Fruit fly (Drosophila melanogaster) whole organism, embryonic: ENCODE results near the gene Atg8b.

Experiments used
- ATbp ChIP-seq: fragments of 200-800 bp; sonication (Bioruptor generic); optimal IDR thresholded peaks from 2 replicates; lab custom pipeline; 2017; ENCODE audit warnings: missing biosample characterization, mild to moderate bottlenecking, missing genetic modification characterization, missing genetic modification reagents
- Antp ChIP-seq: fragments of 200-800 bp; sonication (Bioruptor generic); optimal IDR thresholded peaks from 3 replicates; lab custom pipeline; 2016; ENCODE audit warnings: missing biosample characterization, missing genetic modification characterization
- B-H1 ChIP-seq: fragments of 200-800 bp; sonication (Bioruptor generic); IDR thresholded peaks from 3 replicates; pipeline ENCODE4 v1.3.6; 2022; ENCODE audit warnings: missing biosample characterization, missing genetic modification characterization
- B-H2 ChIP-seq: fragments of 200-800 bp; sonication (Bioruptor generic); optimal IDR thresholded peaks from 2 replicates; lab custom pipeline; 2018; ENCODE audit warnings: missing biosample characterization, mild to moderate bottlenecking, missing genetic modification characterization
- CG10366 ChIP-seq: fragments of 200-800 bp; sonication (Bioruptor generic); IDR thresholded peaks from 2 replicates; pipeline ENCODE4 v1.3.6; 2022; ENCODE audit warnings: missing biosample characterization, missing genetic modification characterization
- CG10462 ChIP-seq: fragments of 200-800 bp; sonication (Bioruptor generic); optimal IDR thresholded peaks from 2 replicates; lab custom pipeline; 2016; ENCODE audit warnings: missing biosample characterization, missing genetic modification characterization
- CG10565 ChIP-seq: fragments of 200-800 bp; sonication (Bioruptor generic); optimal IDR thresholded peaks from 3 replicates; lab custom pipeline; 2016; ENCODE audit warnings: missing biosample characterization, mild to moderate bottlenecking, missing genetic modification characterization
- CG11093 ChIP-seq: fragments of 200-800 bp; sonication (Bioruptor generic); IDR thresholded peaks from 3 replicates; pipeline ENCODE4 v1.3.6; 2022; ENCODE audit warnings: missing biosample characterization, missing genetic modification characterization
- CG11247 ChIP-seq: fragments of 200-800 bp; sonication (Bioruptor generic); IDR thresholded peaks from 2 replicates; pipeline ENCODE4 v1.3.6; 2022; ENCODE audit warnings: missing biosample characterization, missing genetic modification characterization
- CG1233 ChIP-seq: fragments of 200-800 bp; sonication (Bioruptor generic); optimal IDR thresholded peaks from 4 replicates; lab custom pipeline; 2018; ENCODE audit warnings: missing biosample characterization, mild to moderate bottlenecking, missing genetic modification characterization
- CG12391 ChIP-seq: fragments of 200-800 bp; sonication (Bioruptor generic); optimal IDR thresholded peaks from 3 replicates; lab custom pipeline; 2018; ENCODE audit warnings: missing biosample characterization, mild to moderate bottlenecking, missing genetic modification characterization, moderate library complexity
- CG12942 ChIP-seq: fragments of 200-800 bp; sonication (Bioruptor generic); optimal IDR thresholded peaks from 3 replicates; lab custom pipeline; 2016; ENCODE audit warnings: missing biosample characterization, missing genetic modification characterization
- CG18599 ChIP-seq: fragments of 200-800 bp; sonication (Bioruptor generic); optimal IDR thresholded peaks from 3 replicates; lab custom pipeline; 2017; ENCODE audit warnings: missing biosample characterization, missing genetic modification characterization, mild to moderate bottlenecking, moderate library complexity, missing genetic modification reagents
- CG18764 ChIP-seq: fragments of 200-800 bp; sonication (Bioruptor generic); optimal IDR thresholded peaks from 3 replicates; lab custom pipeline; 2016; ENCODE audit warnings: missing biosample characterization, missing genetic modification characterization
- CG2202 ChIP-seq: fragments of 200-800 bp; sonication (Bioruptor generic); optimal IDR thresholded peaks from 2 replicates; lab custom pipeline; 2018; ENCODE audit warnings: missing biosample characterization, mild to moderate bottlenecking, missing genetic modification characterization
- CG2875 ChIP-seq: fragments of 200-800 bp; sonication (Bioruptor generic); optimal IDR thresholded peaks from 2 replicates; lab custom pipeline; 2017; ENCODE audit warnings: missing biosample characterization, mild to moderate bottlenecking, missing genetic modification characterization, missing genetic modification reagents
- CG3065 ChIP-seq: fragments of 200-800 bp; sonication (Bioruptor generic); optimal IDR thresholded peaks from 2 replicates; lab custom pipeline; 2016; ENCODE audit warnings: missing biosample characterization, missing genetic modification characterization
- CG33213 ChIP-seq: fragments of 200-800 bp; sonication (Bioruptor generic); optimal IDR thresholded peaks from 3 replicates; lab custom pipeline; 2016; ENCODE audit warnings: missing biosample characterization, missing genetic modification characterization
- CG3847 ChIP-seq: fragments of 200-800 bp; sonication (Bioruptor generic); IDR thresholded peaks from 2 replicates; pipeline ENCODE4 v1.3.6; 2022; ENCODE audit warnings: missing biosample characterization, missing genetic modification characterization
- CG6175 ChIP-seq: fragments of 200-800 bp; sonication (Bioruptor generic); IDR thresholded peaks from 3 replicates; pipeline ENCODE4 v1.3.6; 2022; ENCODE audit warnings: missing biosample characterization, missing genetic modification characterization
- CG6791 ChIP-seq: fragments of 200-800 bp; sonication (Bioruptor generic); IDR thresholded peaks from 3 replicates; pipeline ENCODE4 v1.3.6; 2022; ENCODE audit warnings: missing biosample characterization, missing genetic modification characterization; ENCODE audit not compliant: partially characterized antibody
- CG9797 ChIP-seq: fragments of 200-800 bp; sonication (Bioruptor generic); optimal IDR thresholded peaks from 3 replicates; lab custom pipeline; 2018; ENCODE audit warnings: missing biosample characterization, mild to moderate bottlenecking, missing genetic modification characterization
- CG9817 ChIP-seq: fragments of 200-800 bp; sonication (Bioruptor generic); optimal IDR thresholded peaks from 2 replicates; lab custom pipeline; 2018; ENCODE audit warnings: missing biosample characterization, mild to moderate bottlenecking, missing genetic modification characterization, moderate library complexity
- CrebB ChIP-seq: fragments of 200-800 bp; sonication (Bioruptor generic); optimal IDR thresholded peaks from 3 replicates; lab custom pipeline; 2018; ENCODE audit warnings: missing biosample characterization, mild to moderate bottlenecking, missing genetic modification characterization
- Dip3 ChIP-seq: fragments of 200-800 bp; sonication (Bioruptor generic); optimal IDR thresholded peaks from 3 replicates; lab custom pipeline; 2016; ENCODE audit warnings: missing biosample characterization, missing genetic modification characterization
- Dll ChIP-seq: fragments of 200-800 bp; sonication (Bioruptor generic); IDR thresholded peaks from 4 replicates; pipeline ENCODE4 v1.3.6; 2022; ENCODE audit warnings: missing biosample characterization, missing genetic modification characterization; ENCODE audit not compliant: partially characterized antibody
- Fer1 ChIP-seq: fragments of 200-800 bp; sonication (Bioruptor generic); optimal IDR thresholded peaks from 2 replicates; lab custom pipeline; 2017; ENCODE audit warnings: missing biosample characterization, mild to moderate bottlenecking, missing genetic modification characterization
- H2.0 ChIP-seq: fragments of 200-800 bp; sonication (Bioruptor generic); IDR thresholded peaks from 2 replicates; pipeline ENCODE4 v1.3.6; 2022; ENCODE audit warnings: missing biosample characterization, missing genetic modification characterization
- Hmr ChIP-seq: fragments of 200-800 bp; sonication (Bioruptor generic); optimal IDR thresholded peaks from 3 replicates; lab custom pipeline; 2017; ENCODE audit warnings: mild to moderate bottlenecking, missing biosample characterization, missing genetic modification reagents, missing genetic modification characterization
- MTF-1 ChIP-seq: fragments of 200-800 bp; sonication (Bioruptor generic); optimal IDR thresholded peaks from 2 replicates; lab custom pipeline; 2018; ENCODE audit warnings: missing biosample characterization, mild to moderate bottlenecking, missing genetic modification characterization, borderline replicate concordance
- Mes4 ChIP-seq: fragments of 200-800 bp; sonication (Bioruptor generic); optimal IDR thresholded peaks from 2 replicates; lab custom pipeline; 2016; ENCODE audit warnings: missing biosample characterization, missing genetic modification characterization
- NK7.1 ChIP-seq: fragments of 200-800 bp; sonication (Bioruptor generic); optimal IDR thresholded peaks from 3 replicates; lab custom pipeline; 2016; ENCODE audit warnings: missing biosample characterization, missing genetic modification characterization
- Spps ChIP-seq: fragments of 200-800 bp; sonication (Bioruptor generic); optimal IDR thresholded peaks from 2 replicates; lab custom pipeline; 2018; ENCODE audit warnings: missing biosample characterization, mild to moderate bottlenecking, missing genetic modification characterization
- ab ChIP-seq: fragments of 200-800 bp; sonication (Bioruptor generic); optimal IDR thresholded peaks from 2 replicates; lab custom pipeline; 2016; ENCODE audit warnings: missing biosample characterization, missing genetic modification characterization
- crc ChIP-seq: fragments of 200-800 bp; sonication (Bioruptor generic); optimal IDR thresholded peaks from 2 replicates; lab custom pipeline; 2016; ENCODE audit warnings: missing biosample characterization, missing genetic modification characterization
- dimm ChIP-seq: fragments of 200-800 bp; sonication (Bioruptor generic); IDR thresholded peaks from 2 replicates; pipeline ENCODE4 v1.3.6; 2022; ENCODE audit warnings: missing biosample characterization, missing genetic modification characterization
- dm ChIP-seq: fragments of 200-800 bp; sonication (Bioruptor generic); optimal IDR thresholded peaks from 3 replicates; lab custom pipeline; 2016; ENCODE audit warnings: missing biosample characterization, missing genetic modification characterization
- gcm ChIP-seq: fragments of 200-800 bp; sonication (Bioruptor generic); optimal IDR thresholded peaks from 2 replicates; lab custom pipeline; 2019; ENCODE audit warnings: missing biosample characterization, mild to moderate bottlenecking, missing genetic modification characterization, moderate library complexity
- hkb ChIP-seq, 2 experiments: fragments of 200-800 bp in 1 of 2; fragments of >200 bp in 1 of 2; sonication (Bioruptor generic) in 1 of 2; IDR thresholded peaks in 1 of 2; optimal IDR thresholded peaks in 1 of 2; 2 replicates each; pipeline versions ENCODE4 v1.3.6 to Lab custom; 2017 to 2022; ENCODE audit warnings: missing biosample characterization in 1 of 2, missing genetic modification characterization in 1 of 2
- inv ChIP-seq: fragments of 200-800 bp; sonication (Bioruptor generic); IDR thresholded peaks from 2 replicates; pipeline ENCODE4 v1.3.6; 2022; ENCODE audit warnings: missing biosample characterization, missing genetic modification characterization; ENCODE audit not compliant: partially characterized antibody
- ken ChIP-seq: fragments of 200-800 bp; sonication (Bioruptor generic); IDR thresholded peaks from 3 replicates; pipeline ENCODE4 v1.3.6; 2022; ENCODE audit warnings: missing biosample characterization, missing genetic modification characterization
- luna ChIP-seq: fragments of 200-800 bp; sonication (Bioruptor generic); optimal IDR thresholded peaks from 2 replicates; lab custom pipeline; 2016; ENCODE audit warnings: missing biosample characterization, missing genetic modification characterization
- maf-S ChIP-seq: fragments of 200-800 bp; sonication (Bioruptor generic); optimal IDR thresholded peaks from 2 replicates; lab custom pipeline; 2016; ENCODE audit warnings: missing biosample characterization, missing genetic modification characterization
- odd ChIP-seq: fragments of 200-800 bp; sonication (Bioruptor generic); optimal IDR thresholded peaks from 2 replicates; lab custom pipeline; 2017; ENCODE audit warnings: missing biosample characterization, mild to moderate bottlenecking, missing genetic modification characterization
- pho ChIP-seq: fragments of 200-800 bp; sonication (Bioruptor generic); optimal IDR thresholded peaks from 2 replicates; lab custom pipeline; 2016; ENCODE audit warnings: missing biosample characterization, missing genetic modification characterization
- sens ChIP-seq: fragments of 200-800 bp; sonication (Bioruptor generic); peaks from one replicate; lab custom pipeline; 2016; ENCODE audit warnings: missing biosample characterization, missing genetic modification characterization
- sim ChIP-seq: fragments of 200-800 bp; sonication (Bioruptor generic); IDR thresholded peaks from 2 replicates; pipeline ENCODE4 v1.3.6; 2022; ENCODE audit warnings: missing biosample characterization, missing genetic modification characterization
- stwl ChIP-seq: fragments of 200-800 bp; sonication (Bioruptor generic); optimal IDR thresholded peaks from 3 replicates; lab custom pipeline; 2018; ENCODE audit warnings: missing biosample characterization, mild to moderate bottlenecking, missing genetic modification characterization, moderate library complexity
- tio ChIP-seq: fragments of 200-800 bp; sonication (Bioruptor generic); optimal IDR thresholded peaks from 2 replicates; lab custom pipeline; 2017; ENCODE audit warnings: missing biosample characterization, missing genetic modification characterization, inconsistent platforms
- twi ChIP-seq: fragments of 200-800 bp; optimal IDR thresholded peaks from 2 replicates; lab custom pipeline; 2019; ENCODE audit warnings: missing biosample characterization, mild to moderate bottlenecking, missing genetic modification characterization, moderate library complexity
- usp ChIP-seq: fragments of >200 bp; optimal IDR thresholded peaks from 2 replicates; lab custom pipeline; 2017; ENCODE audit warnings: missing biosample characterization, missing genetic modification characterization

Gene Atg8b

DNA sequence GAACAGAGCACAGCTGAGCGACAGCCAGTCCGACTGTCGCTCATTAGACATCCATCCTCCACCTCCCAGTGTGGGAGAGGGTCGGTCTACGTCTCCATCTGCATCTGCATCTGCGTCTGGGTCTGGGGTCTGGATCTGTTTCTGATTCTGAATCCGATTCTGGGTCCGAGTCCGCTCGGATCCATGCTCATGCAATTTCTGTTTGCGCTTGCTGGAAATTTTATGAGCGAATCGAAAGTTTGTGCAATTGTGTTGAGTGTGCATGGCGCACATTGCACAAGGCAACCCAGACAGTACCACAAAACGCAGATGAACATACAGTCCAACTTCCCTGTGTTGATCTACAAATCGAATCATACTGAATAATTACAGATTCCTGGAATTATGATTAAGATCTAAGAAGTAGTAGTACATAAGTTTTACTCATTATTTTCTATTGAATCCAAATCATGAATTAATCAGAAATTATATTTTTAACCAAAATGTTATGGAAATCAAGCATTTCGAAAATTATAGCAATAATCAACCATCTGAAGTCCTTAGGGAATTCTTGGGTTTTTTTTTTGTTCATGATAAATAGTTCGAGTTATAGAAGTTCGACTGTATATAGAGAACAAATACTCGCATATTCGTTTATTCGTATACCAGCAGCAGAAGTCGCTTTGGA lies 21.7 kb downstream of the Atg8b start (continued):
- TF ChIP-seq CG18764 (GFP tag; lab: Kevin White, UChicago) (no peak), MTF-1 (GFP tag; lab: Kevin White, UChicago) (no peak), ATbp (GFP tag; lab: Kevin White, UChicago) (no peak), pho (no peak), CG18599 (GFP tag; lab: Kevin White, UChicago) (no peak), hkb (optimal IDR thresholded peaks at IDR 0.05; lab: Kevin White, UChicago) (no peak), hkb (GFP tag; IDR thresholded peaks at IDR 0.05; lab: Robert Waterston, UW) (no peak), Spps (tag; lab: Kevin White, UChicago) (no peak), CG12391 (tag; lab: Kevin White, UChicago) (no peak), Hmr (GFP tag; lab: Kevin White, UChicago) (no peak), CG3847 (GFP tag; lab: Robert Waterston, UW) (no peak), CG11247 (GFP tag; lab: Robert Waterston, UW) (no peak), crc (no peak), CG9797 (GFP tag; lab: Kevin White, UChicago) (no peak), CG9817 (tag; lab: Kevin White, UChicago) (no peak), CG10565 (GFP tag; lab: Kevin White, UChicago) (no peak), dm (GFP tag; lab: Kevin White, UChicago) (no peak), CG11093 (GFP tag; lab: Robert Waterston, UW) (no peak), stwl (tag; lab: Kevin White, UChicago) (no peak), tio (no peak), ken (no peak), Antp (no peak), Dll (GFP tag; lab: Robert Waterston, UW) (no peak), ab (GFP tag; lab: Kevin White, UChicago) (no peak), NK7.1 (no peak), CG2875 (GFP tag; lab: Kevin White, UChicago) (no peak), B-H1 (GFP tag; lab: Robert Waterston, UW) (no peak), twi (tag; lab: Kevin White, UChicago) (no peak), inv (GFP tag; lab: Robert Waterston, UW) (no peak), CG33213 (GFP tag; lab: Kevin White, UChicago) (no peak), CG2202 (tag; lab: Kevin White, UChicago) (no peak), CG6791 (GFP tag; lab: Robert Waterston, UW) (0 out of 3 replicates have a peak, but pooled peaks have one; percentile 20), CG1233 (no peak), CG10366 (GFP tag; lab: Robert Waterston, UW) (no peak), CG12942 (GFP tag; lab: Kevin White, UChicago) (no peak), CG3065 (GFP tag; lab: Kevin White, UChicago) (no peak), CG10462 (GFP tag; lab: Kevin White, UChicago) (no peak), luna (GFP tag; lab: Kevin White, UChicago) (no peak), Fer1 (GFP tag; lab: Kevin White, UChicago) (no peak), odd (GFP tag; lab: Kevin White, UChicago) (no peak), dimm (no peak), B-H2 (GFP tag; lab: Kevin White, UChicago) (no peak), maf-S (no peak), sim (GFP tag; lab: Robert Waterston, UW) (no peak), gcm (GFP tag; lab: Kevin White, UChicago) (no peak), CG6175 (GFP tag; lab: Robert Waterston, UW) (no peak), Mes4 (GFP tag; lab: Kevin White, UChicago) (no peak), CrebB (tag; lab: Kevin White, UChicago) (no peak), sens (GFP tag; lab: Kevin White, UChicago) (peak; percentile 83), H2.0 (GFP tag; lab: Robert Waterston, UW) (no peak), Dip3 (GFP tag; lab: Kevin White, UChicago) (no peak), usp (GFP tag; lab: Kevin White, UChicago) (no peak)
